Fruit fly (Drosophila melanogaster) whole organism, embryonic: ENCODE results near the gene HSPBAP1.

ENCODE experiments used
- CG16863 ChIP-seq: fragments of 200-800 bp; sonication (Bioruptor generic); optimal IDR thresholded peaks from 3 replicates; lab custom pipeline; 2016; ENCODE audit warnings: missing biosample characterization, missing genetic modification characterization
- Hr3 ChIP-seq: fragments of 200-800 bp; sonication (Bioruptor generic); optimal IDR thresholded peaks from 3 replicates; lab custom pipeline; 2016; ENCODE audit warnings: missing biosample characterization, missing genetic modification characterization
- dmrt99B ChIP-seq: fragments of 200-800 bp; sonication (Bioruptor generic); optimal IDR thresholded peaks from 2 replicates; lab custom pipeline; 2018; ENCODE audit warnings: missing biosample characterization, mild to moderate bottlenecking, missing genetic modification characterization, moderate library complexity
- nerfin-2 ChIP-seq: fragments of 200-800 bp; sonication (Bioruptor generic); IDR thresholded peaks from 2 replicates; pipeline ENCODE4 v1.3.6; 2022; ENCODE audit warnings: missing biosample characterization, missing genetic modification characterization; ENCODE audit not compliant: partially characterized antibody

DNA sequence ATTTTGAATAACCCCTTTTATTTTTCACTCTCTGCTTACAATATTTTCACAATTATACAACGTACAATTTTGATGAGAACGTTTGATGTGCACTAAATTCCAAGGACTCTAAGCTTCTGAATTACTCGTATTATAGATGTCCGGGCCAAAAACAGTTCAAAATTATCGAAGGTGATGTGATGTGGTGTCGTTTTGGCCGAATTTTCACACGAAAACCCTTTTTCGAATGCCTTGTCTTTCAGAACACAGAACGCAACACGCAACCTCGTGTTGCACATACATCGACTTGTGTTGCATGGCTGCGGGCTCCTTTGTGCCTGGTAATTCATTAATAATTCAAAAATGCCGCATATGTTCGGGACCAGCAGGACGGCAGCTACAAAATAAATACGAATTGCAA, 7.0 kb upstream of the HSPBAP1 start, which contains the start of gene CG31055:
- TF ChIP-seq nerfin-2 (no peak), Hr3 (GFP tag; lab: Kevin White, UChicago) (no peak), dmrt99B (tag; lab: Kevin White, UChicago) (no peak), CG16863 (GFP tag; lab: Kevin White, UChicago) (no peak)
